Worm (Caenorhabditis elegans): ENCODE results near the gene pha-1.

pha-1 gene

ce11 chrIII:11091651-11092278 lies 39.8 kb upstream of the pha-1 start (continued):
- TF ChIP-seq ceh-9 (tag; optimal IDR thresholded peaks at IDR 0.05) (peak; percentile 23), ceh-2 (tag; optimal IDR thresholded peaks at IDR 0.05) (peak; percentile 94), ceh-48 (tag; optimal IDR thresholded peaks at IDR 0.05) (no peak), dve-1 (tag; optimal IDR thresholded peaks at IDR 0.05) (no peak), sdc-2 (tag; optimal IDR thresholded peaks at IDR 0.05) (peak; percentile 50), K02D7.2 (tag; optimal IDR thresholded peaks at IDR 0.05) (peak; percentile 43), lin-11 (tag; optimal IDR thresholded peaks at IDR 0.05) (no peak), hlh-8 (tag; optimal IDR thresholded peaks at IDR 0.05) (peak; percentile 86), pax-1 (tag; optimal IDR thresholded peaks at IDR 0.05) (no peak), rnt-1 (tag; optimal IDR thresholded peaks at IDR 0.05) (peak; percentile 71), pag-3 (tag; optimal IDR thresholded peaks at IDR 0.05; ENCODE audit: borderline replicate concordance) (peak; percentile 60), T23F11.4 (GFP tag; optimal IDR thresholded peaks at IDR 0.05) (peak; percentile 64), hlh-13 (GFP tag; optimal IDR thresholded peaks at IDR 0.05) (no peak), C08G9.2 (tag; optimal IDR thresholded peaks at IDR 0.05) (peak; percentile 99), tbx-7 (tag; optimal IDR thresholded peaks at IDR 0.05) (peak; percentile 98), ahr-1 (tag; optimal IDR thresholded peaks at IDR 0.05) (peak; percentile 91), odd-2 (tag; optimal IDR thresholded peaks at IDR 0.05) (no peak), hlh-30 (tag; optimal IDR thresholded peaks at IDR 0.05; ENCODE audit: insufficient read depth) (no peak), ref-2 (tag; optimal IDR thresholded peaks at IDR 0.05) (peak; percentile 80), npax-4 (tag; optimal IDR thresholded peaks at IDR 0.05) (no peak), pat-9 (tag; optimal IDR thresholded peaks at IDR 0.05) (no peak), elt-2 (tag; optimal IDR thresholded peaks at IDR 0.05) (peak; percentile 72), unc-42 (tag; optimal IDR thresholded peaks at IDR 0.05) (peak; percentile 35)

- TF ChIP-seq fax-1 (tag; optimal IDR thresholded peaks at IDR 0.05) (peak; percentile 84), sox-2 (GFP tag; IDR thresholded peaks at IDR 0.05) (no peak), syd-9 (tag; optimal IDR thresholded peaks at IDR 0.05) (peak; percentile 43), che-1 (tag; optimal IDR thresholded peaks at IDR 0.05) (no peak), zip-5 (tag; optimal IDR thresholded peaks at IDR 0.05) (peak; percentile 87), gmeb-2 (tag; optimal IDR thresholded peaks at IDR 0.05) (peak; percentile 33), pag-3 (tag; optimal IDR thresholded peaks at IDR 0.05; ENCODE audit: borderline replicate concordance) (no peak), ceh-19 (GFP tag; optimal IDR thresholded peaks at IDR 0.05) (no peak), ztf-16 (tag; optimal IDR thresholded peaks at IDR 0.05) (peak; percentile 0), ref-2 (tag; optimal IDR thresholded peaks at IDR 0.05) (no peak), pros-1 (tag; optimal IDR thresholded peaks at IDR 0.05) (no peak), odd-2 (tag; optimal IDR thresholded peaks at IDR 0.05) (no peak), ceh-30 (tag; optimal IDR thresholded peaks at IDR 0.05) (no peak), madf-2 (tag; optimal IDR thresholded peaks at IDR 0.05) (no peak), rnt-1 (tag; optimal IDR thresholded peaks at IDR 0.05) (peak; percentile 77), hlh-6 (tag; optimal IDR thresholded peaks at IDR 0.05) (peak; percentile 51), unc-86 (tag; optimal IDR thresholded peaks at IDR 0.05) (peak; percentile 50), T23F11.4 (GFP tag; optimal IDR thresholded peaks at IDR 0.05) (no peak), ama-1 (optimal IDR thresholded peaks at IDR 0.05) (no peak), unc-55 (GFP tag; optimal IDR thresholded peaks at IDR 0.05) (no peak), C08G9.2 (tag; optimal IDR thresholded peaks at IDR 0.05) (peak; percentile 93), ttx-3 (tag; optimal IDR thresholded peaks at IDR 0.05) (no peak), K02D7.2 (tag; optimal IDR thresholded peaks at IDR 0.05) (no peak), lim-6 (tag; optimal IDR thresholded peaks at IDR 0.05) (peak; percentile 36), nfya-1 (tag; optimal IDR thresholded peaks at IDR 0.05) (no peak), hlh-8 (tag; optimal IDR thresholded peaks at IDR 0.05) (peak; percentile 77), ceh-18 (tag; optimal IDR thresholded peaks at IDR 0.05) (no peak), Y22D7AL.16 (tag; optimal IDR thresholded peaks at IDR 0.05) (no peak), ets-4 (tag; optimal IDR thresholded peaks at IDR 0.05) (peak; percentile 81), dmd-4 (tag; optimal IDR thresholded peaks at IDR 0.05; ENCODE audit: borderline replicate concordance) (no peak), elt-2 (tag; optimal IDR thresholded peaks at IDR 0.05) (peak; percentile 77), pha-2 (tag; optimal IDR thresholded peaks at IDR 0.05) (no peak), pax-1 (tag; optimal IDR thresholded peaks at IDR 0.05) (no peak), pat-9 (tag; optimal IDR thresholded peaks at IDR 0.05) (no peak), elt-4 (tag; optimal IDR thresholded peaks at IDR 0.05) (no peak), fkh-10 (GFP tag; optimal IDR thresholded peaks at IDR 0.05) (no peak), fkh-6 (tag; optimal IDR thresholded peaks at IDR 0.05) (peak; percentile 80), tbx-7 (tag; optimal IDR thresholded peaks at IDR 0.05) (peak; percentile 91)
Measured at ce11 chrIII:11093489-11093888, 38.1 kb upstream of the pha-1 start.

Measured in whole organism, late embryonic.